Fruit fly (Drosophila melanogaster) whole organism, pupa: Measurements from ENCODE around the gene dsh.
A peak's percentile ranks its signal among the peaks of the same experiment; 100 is the strongest.

Experiments used
- CG10348 ChIP-seq: fragments of 200-800 bp; sonication (Bioruptor generic); IDR thresholded peaks from 2 replicates; pipeline ENCODE4 v1.3.6; 2022; ENCODE audit warnings: missing biosample characterization, missing genetic modification characterization
- CG12605 ChIP-seq: fragments of 200-800 bp; sonication (Bioruptor generic); IDR thresholded peaks from 2 replicates; pipeline ENCODE4 v1.3.6; 2022; ENCODE audit warnings: missing biosample characterization, missing genetic modification characterization
- CG13204 ChIP-seq: fragments of 200-800 bp; sonication (Bioruptor generic); optimal IDR thresholded peaks from 2 replicates; lab custom pipeline; 2018; ENCODE audit warnings: missing biosample characterization, mild to moderate bottlenecking, missing genetic modification characterization, moderate library complexity
- CG14655 ChIP-seq: fragments of 200-800 bp; sonication (Bioruptor generic); optimal IDR thresholded peaks from 3 replicates; lab custom pipeline; 2017; ENCODE audit warnings: mild to moderate bottlenecking, missing biosample characterization, missing genetic modification reagents, missing genetic modification characterization
- CG15710 ChIP-seq: fragments of 200-800 bp; sonication (Bioruptor generic); optimal IDR thresholded peaks from 2 replicates; lab custom pipeline; 2018; ENCODE audit warnings: missing biosample characterization, mild to moderate bottlenecking, missing genetic modification characterization, moderate library complexity
- CG17806 ChIP-seq: fragments of 200-800 bp; sonication (Bioruptor generic); optimal IDR thresholded peaks from 2 replicates; lab custom pipeline; 2018; ENCODE audit warnings: missing biosample characterization, mild to moderate bottlenecking, missing genetic modification characterization, moderate library complexity
- CG32121 ChIP-seq: fragments of 200-800 bp; sonication (Bioruptor generic); IDR thresholded peaks from 2 replicates; pipeline ENCODE4 v1.3.6; 2022; ENCODE audit warnings: missing biosample characterization, missing genetic modification characterization
- CG34367 ChIP-seq: fragments of 200-800 bp; sonication (Bioruptor generic); optimal IDR thresholded peaks from 2 replicates; lab custom pipeline; 2018; ENCODE audit warnings: missing biosample characterization, mild to moderate bottlenecking, missing genetic modification characterization
- CG4496 ChIP-seq: fragments of 200-800 bp; sonication (Bioruptor generic); IDR thresholded peaks from 3 replicates; pipeline ENCODE4 v1.3.6; 2022; ENCODE audit warnings: missing biosample characterization, missing genetic modification characterization
- CG8159 ChIP-seq: fragments of 200-800 bp; sonication (Bioruptor generic); optimal IDR thresholded peaks from 3 replicates; lab custom pipeline; 2018; ENCODE audit warnings: missing biosample characterization, mild to moderate bottlenecking, missing genetic modification characterization, moderate library complexity
- CG8301 ChIP-seq: fragments of 200-800 bp; sonication (Bioruptor generic); optimal IDR thresholded peaks from 2 replicates; lab custom pipeline; 2018; ENCODE audit warnings: missing biosample characterization, mild to moderate bottlenecking, missing genetic modification characterization
- CG9948 ChIP-seq: fragments of 200-800 bp; sonication (Bioruptor generic); optimal IDR thresholded peaks from 2 replicates; lab custom pipeline; 2018; ENCODE audit warnings: missing biosample characterization, mild to moderate bottlenecking, missing genetic modification characterization, moderate library complexity
- D1 ChIP-seq: fragments of 200-800 bp; sonication (Bioruptor generic); optimal IDR thresholded peaks from 2 replicates; lab custom pipeline; 2018; ENCODE audit warnings: missing biosample characterization, mild to moderate bottlenecking, missing genetic modification characterization, moderate library complexity
- EcR ChIP-seq: fragments of 200-800 bp; sonication (Bioruptor generic); optimal IDR thresholded peaks from 3 replicates; lab custom pipeline; 2019; ENCODE audit warnings: missing biosample characterization, missing genetic modification characterization, mild to moderate bottlenecking, moderate library complexity, missing genetic modification reagents
- Ets98B ChIP-seq: fragments of 200-800 bp; sonication (Bioruptor generic); IDR thresholded peaks from 2 replicates; pipeline ENCODE4 v1.3.6; 2022; ENCODE audit warnings: missing biosample characterization, missing genetic modification characterization
- Pif1A ChIP-seq: fragments of 200-800 bp; sonication (Bioruptor generic); optimal IDR thresholded peaks from 3 replicates; lab custom pipeline; 2016; ENCODE audit warnings: missing biosample characterization, missing genetic modification characterization
- Pif1B ChIP-seq: fragments of 200-800 bp; sonication (Bioruptor generic); optimal IDR thresholded peaks from 3 replicates; lab custom pipeline; 2016; ENCODE audit warnings: missing biosample characterization, missing genetic modification characterization
- Snoo ChIP-seq: fragments of 200-800 bp; sonication (Bioruptor generic); optimal IDR thresholded peaks from 3 replicates; lab custom pipeline; 2017; ENCODE audit warnings: missing biosample characterization, mild to moderate bottlenecking, missing genetic modification characterization, inconsistent platforms
- fd96Ca ChIP-seq: fragments of 200-800 bp; sonication (Bioruptor generic); IDR thresholded peaks from 3 replicates; pipeline ENCODE4 v1.3.6; 2022; ENCODE audit warnings: missing biosample characterization, missing genetic modification characterization
- gl ChIP-seq: fragments of 200-800 bp; sonication (Bioruptor generic); optimal IDR thresholded peaks from 2 replicates; lab custom pipeline; 2018; ENCODE audit warnings: missing biosample characterization, mild to moderate bottlenecking, missing genetic modification characterization
- rn ChIP-seq: fragments of 200-800 bp; sonication (Bioruptor generic); IDR thresholded peaks from 2 replicates; pipeline ENCODE4 v1.3.6; 2022; ENCODE audit warnings: missing biosample characterization, missing genetic modification characterization

dsh gene

DNA sequence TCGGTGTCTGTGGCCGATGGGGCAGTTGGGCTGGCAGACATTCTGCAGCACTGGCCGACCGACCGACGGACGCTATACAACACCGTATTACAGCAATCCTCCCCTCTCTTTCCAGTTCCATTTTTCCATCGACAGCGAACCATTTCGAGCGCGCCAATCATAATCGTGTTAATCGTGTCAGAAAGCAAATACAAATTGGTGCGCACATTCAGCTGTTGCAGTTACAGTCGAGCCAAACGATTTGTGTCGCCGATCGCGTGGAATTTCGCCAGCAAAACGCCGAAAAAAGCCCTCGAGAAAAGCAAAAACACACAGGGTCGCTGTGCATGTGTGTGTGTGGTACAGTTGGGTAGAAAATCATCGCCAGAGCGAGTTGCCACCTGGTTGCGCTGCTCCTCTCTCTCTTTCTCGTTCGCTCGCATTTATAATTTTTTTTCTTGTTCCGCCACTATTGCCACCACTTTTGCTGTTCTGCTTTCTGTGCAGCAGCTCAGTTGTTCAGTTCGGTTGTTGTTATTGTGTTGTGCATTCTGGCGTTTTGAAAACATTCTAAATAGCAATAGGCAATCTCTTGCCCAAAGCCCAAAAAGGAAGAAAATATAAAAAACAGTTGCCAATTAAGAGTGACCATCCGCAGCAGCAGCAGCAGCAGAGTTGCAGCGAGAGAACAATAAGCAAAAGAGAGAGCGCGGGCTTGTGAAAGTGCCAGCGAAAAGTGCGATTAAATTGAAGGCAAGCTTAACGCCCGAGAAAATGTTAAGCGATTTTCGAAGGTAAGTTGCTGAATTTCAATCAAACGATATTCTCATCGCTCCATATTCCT is 5.0 kb upstream of the dsh start, which contains the start of gene CG1737:
CG1737 (plus strand) TSS at position 104 of the 823 bp plus-strand sequence.
- TF ChIP-seq Ets98B (GFP tag; lab: Robert Waterston, UW) (peak; percentile 47), D1 (tag; lab: Kevin White, UChicago) (no peak), CG32121 (GFP tag; lab: Robert Waterston, UW) (no peak), CG9948 (no peak), CG4496 (GFP tag; lab: Robert Waterston, UW) (peak; percentile 11; the same call in 1 of the 3 replicates), CG8301 (tag; lab: Kevin White, UChicago) (no peak), CG13204 (GFP tag; lab: Kevin White, UChicago) (no peak)
- TF ChIP-seq, all 21 proteins: peak for 2

DNA sequence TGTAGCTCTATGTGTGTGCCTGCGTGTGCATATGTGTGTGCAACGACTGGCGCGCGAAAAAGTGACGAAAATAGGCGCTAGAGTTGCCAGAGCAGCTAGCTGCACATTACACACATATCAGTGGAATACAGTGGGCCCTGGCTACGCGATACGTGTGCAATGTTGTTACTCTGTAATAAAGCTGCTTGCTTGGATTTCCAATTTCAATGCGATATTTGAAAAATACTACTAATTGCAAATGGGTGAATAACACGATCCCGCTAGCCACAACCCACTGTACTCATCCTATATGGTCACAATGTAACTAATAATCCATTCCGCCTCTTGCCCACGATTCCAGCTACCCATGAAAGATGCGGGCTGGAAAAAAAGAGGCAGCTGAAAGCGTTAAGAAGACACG is 4.3 kb upstream of the dsh start:
- TF ChIP-seq CG14655: peak; percentile 95
- peak; percentile 88 for TF ChIP-seq Pif1B (GFP tag; lab: Kevin White, UChicago)
- peak; percentile 90 for TF ChIP-seq CG17806 (tag; lab: Kevin White, UChicago)
- peak; percentile 89 for TF ChIP-seq CG8159 (tag; lab: Kevin White, UChicago)
- peak; percentile 90 for TF ChIP-seq Snoo
- TF ChIP-seq Pif1A (GFP tag; lab: Kevin White, UChicago): peak; percentile 95
- no peak for TF ChIP-seq D1 (tag; lab: Kevin White, UChicago)
- TF ChIP-seq gl (tag; lab: Kevin White, UChicago): peak; percentile 90
- peak; percentile 91 for TF ChIP-seq CG15710 (tag; lab: Kevin White, UChicago)
- TF ChIP-seq CG34367 (tag; lab: Kevin White, UChicago): peak; percentile 92
- peak; percentile 99 for TF ChIP-seq CG4496 (GFP tag; lab: Robert Waterston, UW)
- peak; percentile 99 for TF ChIP-seq fd96Ca
- peak; percentile 94 for TF ChIP-seq rn (GFP tag; lab: Robert Waterston, UW)
- TF ChIP-seq CG12605 (GFP tag; lab: Robert Waterston, UW): peak; percentile 97
- peak; percentile 88 for TF ChIP-seq CG13204 (GFP tag; lab: Kevin White, UChicago)
- TF ChIP-seq Ets98B (GFP tag; lab: Robert Waterston, UW): peak; percentile 98
- TF ChIP-seq CG8301 (tag; lab: Kevin White, UChicago): peak; percentile 95
- TF ChIP-seq CG9948: peak; percentile 88
- TF ChIP-seq CG10348 (GFP tag; lab: Robert Waterston, UW): peak; percentile 91
- peak; percentile 98 for TF ChIP-seq CG32121 (GFP tag; lab: Robert Waterston, UW)
- TF ChIP-seq EcR (GFP tag; lab: Kevin White, UChicago): no peak

DNA sequence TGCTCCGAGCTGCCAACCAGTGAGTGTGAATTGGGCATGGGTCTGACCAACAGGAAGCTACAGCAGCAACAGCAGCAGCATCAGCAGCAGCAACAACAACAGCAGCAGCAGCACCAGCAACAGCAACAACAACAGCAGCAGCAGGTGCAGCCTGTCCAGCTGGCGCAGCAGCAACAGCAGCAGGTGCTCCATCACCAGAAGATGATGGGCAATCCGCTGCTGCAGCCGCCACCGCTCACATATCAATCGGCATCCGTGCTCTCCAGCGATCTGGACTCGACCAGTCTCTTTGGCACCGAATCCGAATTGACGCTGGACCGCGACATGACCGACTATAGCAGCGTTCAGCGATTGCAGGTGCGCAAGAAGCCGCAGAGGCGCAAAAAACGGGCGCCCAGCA is 967 bp downstream of the dsh start:
- TF ChIP-seq CG17806 (tag; lab: Kevin White, UChicago) (no peak), CG8159 (tag; lab: Kevin White, UChicago) (no peak), CG9948 (no peak), CG34367 (tag; lab: Kevin White, UChicago) (no peak), CG14655 (no peak), Pif1B (GFP tag; lab: Kevin White, UChicago) (no peak), CG13204 (GFP tag; lab: Kevin White, UChicago) (no peak), CG32121 (GFP tag; lab: Robert Waterston, UW) (no peak), CG10348 (GFP tag; lab: Robert Waterston, UW) (no peak), Pif1A (GFP tag; lab: Kevin White, UChicago) (no peak), rn (GFP tag; lab: Robert Waterston, UW) (no peak), fd96Ca (no peak), CG12605 (GFP tag; lab: Robert Waterston, UW) (no peak), CG8301 (tag; lab: Kevin White, UChicago) (no peak), Snoo (no peak), D1 (tag; lab: Kevin White, UChicago) (no peak), CG15710 (tag; lab: Kevin White, UChicago) (no peak), CG4496 (GFP tag; lab: Robert Waterston, UW) (no peak), gl (tag; lab: Kevin White, UChicago) (no peak)

DNA sequence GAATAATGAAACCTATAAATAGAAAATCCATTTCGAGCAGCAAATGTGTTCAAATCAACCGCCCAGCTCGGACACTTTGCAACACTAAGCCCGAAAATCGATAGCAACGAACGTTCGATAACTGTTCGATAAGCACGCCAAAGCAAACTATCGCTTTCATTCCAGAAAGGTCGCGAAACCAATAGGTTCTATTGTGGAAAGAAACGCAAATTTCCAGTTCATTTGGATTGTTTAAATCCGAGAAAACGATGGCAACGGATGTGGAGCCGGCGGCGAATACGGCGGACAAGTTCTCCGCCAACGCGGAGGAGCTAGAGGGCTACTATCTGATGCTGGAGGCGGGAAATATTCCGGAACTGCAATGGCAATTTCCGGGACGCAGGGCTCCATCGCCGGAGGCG is 3.4 kb downstream of the dsh start, which contains the start of gene Pa1:
Pa1 (plus strand) TSS at position 156 of the 401 bp plus-strand sequence.
- TF ChIP-seq CG9948 (no peak), EcR (GFP tag; lab: Kevin White, UChicago) (peak; percentile 35), Ets98B (GFP tag; lab: Robert Waterston, UW) (peak; percentile 11; the same call in 1 of the 2 replicates)

DNA sequence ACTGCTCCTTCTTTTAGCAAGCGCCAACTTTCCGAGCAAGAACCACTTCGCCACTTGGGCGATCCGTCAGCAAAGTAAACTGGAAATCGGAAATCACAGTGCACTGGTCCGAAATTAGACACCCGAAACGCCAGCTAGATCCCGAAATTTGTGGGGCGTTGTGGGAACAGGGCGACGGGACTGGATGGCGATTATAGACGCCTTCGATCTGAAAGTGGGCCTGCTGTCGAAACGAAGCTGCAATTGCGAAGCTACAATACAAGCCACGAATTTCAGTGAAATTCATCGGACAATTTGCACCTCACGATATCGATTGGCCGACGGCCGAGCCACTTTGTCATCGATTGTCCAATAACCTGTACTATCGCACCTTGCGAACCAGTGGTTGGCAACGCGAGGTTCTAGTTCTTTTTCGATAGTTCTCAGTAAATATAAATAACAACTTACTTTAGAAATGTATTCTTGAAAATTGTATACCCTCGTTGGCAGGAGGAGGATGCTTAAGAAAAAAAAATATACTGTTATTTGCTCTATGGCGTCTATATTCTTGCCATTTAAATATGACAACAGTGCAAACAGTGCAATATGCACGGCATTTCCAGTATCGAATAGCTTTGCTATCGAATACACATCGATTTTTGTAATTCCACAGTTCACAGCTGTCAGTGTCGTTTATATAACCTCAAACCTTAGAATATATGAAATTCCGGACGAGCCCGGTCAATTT is 12.3 kb downstream of the dsh start, which contains the start of the genes hop and Tim8:
hop (minus strand) TSS at position 316 of the 727 bp plus-strand sequence.
Tim8 (plus strand) TSS at position 663 of the 727 bp plus-strand sequence.
- TF ChIP-seq CG34367 (tag; lab: Kevin White, UChicago): no peak
- TF ChIP-seq CG17806 (tag; lab: Kevin White, UChicago): no peak
- no peak for TF ChIP-seq Ets98B (GFP tag; lab: Robert Waterston, UW)
- TF ChIP-seq CG9948: no peak
- no peak for TF ChIP-seq CG8301 (tag; lab: Kevin White, UChicago)
- TF ChIP-seq CG14655: no peak
- TF ChIP-seq D1 (tag; lab: Kevin White, UChicago): no peak
